Worm (Caenorhabditis elegans) whole organism, young adult: ENCODE results near the gene gei-1.

ENCODE experiments used
- ama-1 ChIP-seq, 3 experiments: fragments of 150-350 bp in 1 of 3; sonication (generic microtip) in 2 of 3; optimal IDR thresholded peaks; 2 replicates each; lab custom pipeline; 2014 to 2018; ENCODE audit warnings: missing biosample characterization in 2 of 3, missing genetic modification characterization in 2 of 3, missing genetic modification reagents in 2 of 3
- efl-1 ChIP-seq: fragments of 150-350 bp; optimal IDR thresholded peaks from 2 replicates; lab custom pipeline; 2014; ENCODE audit warnings: missing biosample characterization, missing genetic modification reagents, missing genetic modification characterization
- lin-26 ChIP-seq: fragments of 200-800 bp; sonication (Bioruptor generic); IDR thresholded peaks from 2 replicates; pipeline ENCODE4 v1.3.6; 2022; ENCODE audit warnings: missing genetic modification reagents, missing genetic modification characterization, missing compliant biosample characterization
- nfya-1 ChIP-seq: sonication (generic microtip); optimal IDR thresholded peaks from 2 replicates; lab custom pipeline; 2017; ENCODE audit warnings: antibody characterized with exemption, missing compliant biosample characterization, missing genetic modification characterization, borderline replicate concordance; ENCODE audit not compliant: insufficient read depth

- TF ChIP-seq ama-1 (optimal IDR thresholded peaks at IDR 0.05; lab: Kevin White, UChicago) (no peak), ama-1 (GFP tag; optimal IDR thresholded peaks at IDR 0.05; lab: Kevin White, UChicago) (no peak), lin-26 (no peak), efl-1 (GFP tag; lab: Kevin White, UChicago) (no peak), nfya-1 (no peak)
Observed at ce11 chrIII:3377134-3377533, 32.5 kb downstream of the gei-1 start.
